Worm (Caenorhabditis elegans) whole organism, L4 larva: ENCODE data around the gene F32D8.5.

Source experiments
- F37D6.2 ChIP-seq: sonication (generic microtip); optimal IDR thresholded peaks from 2 replicates; lab custom pipeline; 2016; ENCODE audit warnings: mild to moderate bottlenecking, missing genetic modification characterization, missing compliant biosample characterization
- F44E2.7 ChIP-seq: fragments of 200-800 bp; sonication (Bioruptor generic); IDR thresholded peaks from 2 replicates; pipeline ENCODE4 v2.1.2; 2022; ENCODE audit warnings: missing genetic modification characterization, missing compliant biosample characterization
- T20F7.1 ChIP-seq: fragments of 200-800 bp; sonication (Bioruptor generic); optimal IDR thresholded peaks from 2 replicates; lab custom pipeline; 2018; ENCODE audit warnings: mild to moderate bottlenecking, missing genetic modification characterization, missing compliant biosample characterization
- Y75B8A.6 ChIP-seq: fragments of 200-800 bp; sonication (Bioruptor generic); IDR thresholded peaks from 2 replicates; pipeline ENCODE4 v1.3.6; 2022; ENCODE audit warnings: missing genetic modification reagents, missing genetic modification characterization, missing compliant biosample characterization
- ZK546.5 ChIP-seq, 2 experiments: sonication (generic microtip); optimal IDR thresholded peaks; 2 replicates each; lab custom pipeline; 2017; ENCODE audit warnings: missing biosample characterization in 2 of 2, missing genetic modification characterization in 2 of 2
- ama-1 ChIP-seq: fragments of 150-350 bp; optimal IDR thresholded peaks from 2 replicates; lab custom pipeline; 2014; ENCODE audit warnings: inconsistent platforms, mixed read lengths
- arid-1 ChIP-seq: fragments of 200-800 bp; sonication (Bioruptor generic); conservative IDR thresholded peaks from 2 replicates; pipeline ENCODE4 v1.3.6; 2022; ENCODE audit warnings: missing genetic modification reagents, missing genetic modification characterization, missing compliant biosample characterization
- attf-4 ChIP-seq: sonication (generic microtip); optimal IDR thresholded peaks from 3 replicates; lab custom pipeline; 2017; ENCODE audit warnings: missing biosample characterization, missing genetic modification characterization
- ceh-20 ChIP-seq: fragments of 200-800 bp; sonication (Bioruptor generic); IDR thresholded peaks from 2 replicates; pipeline ENCODE4 v1.3.6; 2022; ENCODE audit warnings: missing genetic modification reagents, missing genetic modification characterization, missing compliant biosample characterization
- ceh-44 ChIP-seq: fragments of 200-800 bp; sonication (Bioruptor generic); IDR thresholded peaks from 2 replicates; pipeline ENCODE4 v1.3.6; 2022; ENCODE audit warnings: missing genetic modification reagents, missing genetic modification characterization, missing compliant biosample characterization
- ceh-82 ChIP-seq: sonication (generic microtip); optimal IDR thresholded peaks from 2 replicates; lab custom pipeline; 2017; ENCODE audit warnings: missing biosample characterization, missing genetic modification characterization
- cey-2 ChIP-seq: sonication (generic microtip); optimal IDR thresholded peaks from 3 replicates; lab custom pipeline; 2017; ENCODE audit warnings: missing genetic modification characterization, mild to moderate bottlenecking, missing compliant biosample characterization, antibody characterized with exemption, borderline replicate concordance; ENCODE audit not compliant: insufficient read depth
- ctbp-1 ChIP-seq: fragments of 200-800 bp; sonication (Bioruptor generic); IDR thresholded peaks from 2 replicates; pipeline ENCODE4 v1.3.6; 2022; ENCODE audit warnings: missing genetic modification reagents, missing genetic modification characterization, missing compliant biosample characterization
- daf-12 ChIP-seq: fragments of 150-350 bp; optimal IDR thresholded peaks from 2 replicates; lab custom pipeline; 2014; ENCODE audit warnings: missing biosample characterization, missing genetic modification reagents, missing genetic modification characterization
- daf-16 ChIP-seq, 3 experiments: sonication (generic microtip); optimal IDR thresholded peaks; 2 replicates each; lab custom pipeline; 2016 to 2017; ENCODE audit warnings: missing genetic modification characterization in 3 of 3, missing genetic modification reagents in 3 of 3, mild to moderate bottlenecking in 2 of 3, missing compliant biosample characterization in 2 of 3, missing biosample characterization in 1 of 3, moderate library complexity in 1 of 3
- daf-8 ChIP-seq: fragments of 200-800 bp; sonication (Bioruptor generic); IDR thresholded peaks from 2 replicates; pipeline ENCODE4 v1.3.6; 2022; ENCODE audit warnings: missing genetic modification characterization, missing compliant biosample characterization
- duxl-1 ChIP-seq: sonication (generic microtip); optimal IDR thresholded peaks from 2 replicates; lab custom pipeline; 2016; ENCODE audit warnings: mild to moderate bottlenecking, missing genetic modification characterization, moderate library complexity, missing compliant biosample characterization; ENCODE audit not compliant: poor library complexity
- dve-1 ChIP-seq: sonication (generic microtip); optimal IDR thresholded peaks from 2 replicates; lab custom pipeline; 2017; ENCODE audit warnings: antibody characterized with exemption, mild to moderate bottlenecking, missing genetic modification characterization, missing compliant biosample characterization; ENCODE audit not compliant: insufficient read depth
- egl-43 ChIP-seq: fragments of 200-800 bp; sonication (Bioruptor generic); IDR thresholded peaks from 2 replicates; pipeline ENCODE4 v1.3.6; 2022; ENCODE audit warnings: missing genetic modification reagents, missing genetic modification characterization, missing compliant biosample characterization
- hmg-1.1 ChIP-seq: fragments of 200-800 bp; sonication (Bioruptor generic); IDR thresholded peaks from 2 replicates; pipeline ENCODE4 v1.3.6; 2022; ENCODE audit warnings: missing genetic modification reagents, missing genetic modification characterization, missing compliant biosample characterization
- jun-1 ChIP-seq: fragments of 150-350 bp; optimal IDR thresholded peaks from 2 replicates; lab custom pipeline; 2014; ENCODE audit warnings: missing biosample characterization, missing genetic modification reagents, missing genetic modification characterization
- lim-7 ChIP-seq: fragments of 200-800 bp; sonication (Bioruptor generic); IDR thresholded peaks from 2 replicates; pipeline ENCODE4 v1.3.6; 2022; ENCODE audit warnings: missing genetic modification characterization, missing compliant biosample characterization
- lin-29 ChIP-seq: fragments of 200-800 bp; sonication (Bioruptor generic); IDR thresholded peaks from 2 replicates; pipeline ENCODE4 v1.3.6; 2022; ENCODE audit warnings: missing genetic modification reagents, missing genetic modification characterization, missing compliant biosample characterization
- lin-38 ChIP-seq: fragments of 200-800 bp; sonication (Bioruptor generic); IDR thresholded peaks from 2 replicates; pipeline ENCODE4 v1.3.6; 2022; ENCODE audit warnings: missing genetic modification reagents, missing genetic modification characterization, missing compliant biosample characterization
- lin-39 ChIP-seq: fragments of 150-350 bp; optimal IDR thresholded peaks from 2 replicates; lab custom pipeline; 2014; ENCODE audit warnings: missing biosample characterization, missing genetic modification reagents, missing genetic modification characterization
- lir-3 ChIP-seq: sonication (generic microtip); optimal IDR thresholded peaks from 2 replicates; lab custom pipeline; 2016; ENCODE audit warnings: mild to moderate bottlenecking, missing genetic modification characterization, missing compliant biosample characterization
- mdl-1 ChIP-seq, 2 experiments: fragments of 150-350 bp in 1 of 2; sonication (generic microtip) in 1 of 2; optimal IDR thresholded peaks; 2 replicates each; lab custom pipeline; 2014 to 2017; ENCODE audit warnings: missing biosample characterization in 2 of 2, missing genetic modification characterization in 2 of 2
- mep-1 ChIP-seq: fragments of 150-350 bp; sonication (generic microtip); optimal IDR thresholded peaks from 3 replicates; lab custom pipeline; 2014; ENCODE audit warnings: missing biosample characterization, missing genetic modification characterization
- nhr-102 ChIP-seq: sonication (generic microtip); optimal IDR thresholded peaks from 2 replicates; lab custom pipeline; 2016; ENCODE audit warnings: mild to moderate bottlenecking, missing genetic modification characterization, moderate library complexity, missing compliant biosample characterization
- nhr-237 ChIP-seq: sonication (generic microtip); optimal IDR thresholded peaks from 2 replicates; lab custom pipeline; 2017; ENCODE audit warnings: missing biosample characterization, missing genetic modification characterization
- nhr-42 ChIP-seq: fragments of 200-800 bp; sonication (Bioruptor generic); IDR thresholded peaks from 2 replicates; pipeline ENCODE4 v1.3.6; 2022; ENCODE audit warnings: missing genetic modification characterization, missing compliant biosample characterization
- nhr-76 ChIP-seq: fragments of 150-350 bp; optimal IDR thresholded peaks from 2 replicates; lab custom pipeline; 2014; ENCODE audit warnings: missing biosample characterization, missing genetic modification characterization
- skn-1 ChIP-seq: fragments of 150-350 bp; optimal IDR thresholded peaks from 2 replicates; lab custom pipeline; 2014; ENCODE audit warnings: missing biosample characterization, missing genetic modification characterization
- spr-1 ChIP-seq: sonication (generic microtip); optimal IDR thresholded peaks from 2 replicates; lab custom pipeline; 2016; ENCODE audit warnings: mild to moderate bottlenecking, missing genetic modification characterization, missing compliant biosample characterization
- spr-3 ChIP-seq: fragments of 200-800 bp; sonication (Bioruptor generic); optimal IDR thresholded peaks from 2 replicates; lab custom pipeline; 2018; ENCODE audit warnings: mild to moderate bottlenecking, missing genetic modification characterization, missing compliant biosample characterization
- unc-39 ChIP-seq: sonication (generic microtip); optimal IDR thresholded peaks from 2 replicates; lab custom pipeline; 2017; ENCODE audit warnings: missing biosample characterization, missing genetic modification characterization
- unc-62 ChIP-seq, 3 experiments: fragments of 150-350 bp in 1 of 3; sonication (generic microtip); optimal IDR thresholded peaks in 2 of 3; peaks in 1 of 3; 1 replicate in 1 of 3; 2 replicates in 2 of 3; lab custom pipeline; 2014 to 2017; ENCODE audit warnings: missing biosample characterization in 3 of 3, missing genetic modification characterization in 3 of 3, missing genetic modification reagents in 3 of 3, missing genotype in 1 of 3
- vab-7 ChIP-seq: fragments of 200-800 bp; sonication (Bioruptor generic); IDR thresholded peaks from 2 replicates; pipeline ENCODE4 v1.3.6; 2022; ENCODE audit warnings: missing genetic modification reagents, missing genetic modification characterization, missing compliant biosample characterization
- zag-1 ChIP-seq: fragments of 150-350 bp; optimal IDR thresholded peaks from 2 replicates; lab custom pipeline; 2014; ENCODE audit warnings: missing biosample characterization, missing genetic modification characterization
- zfp-3 ChIP-seq: fragments of 200-800 bp; sonication (Bioruptor generic); conservative IDR thresholded peaks from 2 replicates; pipeline ENCODE4 v1.3.6; 2022; ENCODE audit warnings: missing genetic modification reagents, missing genetic modification characterization, missing compliant biosample characterization
- ztf-11 ChIP-seq: fragments of 150-350 bp; optimal IDR thresholded peaks from 2 replicates; lab custom pipeline; 2014; ENCODE audit warnings: missing biosample characterization, missing genetic modification characterization
- ztf-7 ChIP-seq: fragments of 150-350 bp; optimal IDR thresholded peaks from 2 replicates; lab custom pipeline; 2014; ENCODE audit warnings: missing biosample characterization, missing genetic modification characterization

The F32D8.5 gene

DNA sequence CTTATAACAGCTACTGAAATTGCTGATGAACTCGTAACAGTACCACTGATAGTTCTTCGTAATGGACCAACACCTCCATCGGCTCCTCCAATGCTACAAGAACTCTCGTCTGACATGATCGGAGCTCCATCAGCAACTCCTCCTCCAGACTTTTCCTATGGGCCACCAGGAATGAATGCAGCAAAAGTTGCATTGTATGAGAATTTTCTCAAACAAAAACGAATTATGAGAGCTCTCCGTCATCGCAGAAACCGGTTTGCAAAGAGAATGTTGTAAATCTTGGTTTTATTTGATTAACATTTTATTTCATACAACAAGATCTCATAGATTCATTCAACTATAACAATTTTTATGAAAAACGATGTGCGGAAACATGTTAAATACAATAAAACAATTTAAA lies 7.0 kb upstream of the F32D8.5 start (continued):
- peak; percentile 36; the same call in 1 of the 2 replicates for TF ChIP-seq lin-38 (GFP tag; lab: Robert Waterston, UW)
- TF ChIP-seq nhr-237 (tag; lab: Kevin White, UChicago), result no peak
- no peak for TF ChIP-seq ZK546.5 (tag; optimal IDR thresholded peaks at IDR 0.05; lab: Kevin White, UChicago)
- TF ChIP-seq F37D6.2 (tag; lab: Kevin White, UChicago), result no peak
- no peak; the same call in 1 of the 2 replicates for TF ChIP-seq arid-1
- peak; percentile 64; the same call in 1 of the 2 replicates for TF ChIP-seq ceh-20 (GFP tag; lab: Robert Waterston, UW)
- peak; percentile 66 for TF ChIP-seq nhr-102 (tag; lab: Kevin White, UChicago)
- no peak for TF ChIP-seq F44E2.7 (GFP tag; lab: Robert Waterston, UW)
- TF ChIP-seq daf-8, result no peak
- TF ChIP-seq jun-1, result no peak
- peak; percentile 61; the same call in 1 of the 2 replicates for TF ChIP-seq Y75B8A.6
- peak; percentile 17 for TF ChIP-seq spr-3
- TF ChIP-seq nhr-42 (GFP tag; lab: Robert Waterston, UW), result no peak
- TF ChIP-seq unc-39 (tag; lab: Kevin White, UChicago), result no peak
- no peak for TF ChIP-seq mep-1 (tag; lab: Kevin White, UChicago)
- TF ChIP-seq daf-12 (tag; lab: Kevin White, UChicago), result no peak
- no peak for TF ChIP-seq ceh-82 (tag; lab: Kevin White, UChicago)
- 0 out of 2 replicates have a peak, but pooled peaks have one; percentile 11 for TF ChIP-seq lin-29 (GFP tag; lab: Robert Waterston, UW)

DNA sequence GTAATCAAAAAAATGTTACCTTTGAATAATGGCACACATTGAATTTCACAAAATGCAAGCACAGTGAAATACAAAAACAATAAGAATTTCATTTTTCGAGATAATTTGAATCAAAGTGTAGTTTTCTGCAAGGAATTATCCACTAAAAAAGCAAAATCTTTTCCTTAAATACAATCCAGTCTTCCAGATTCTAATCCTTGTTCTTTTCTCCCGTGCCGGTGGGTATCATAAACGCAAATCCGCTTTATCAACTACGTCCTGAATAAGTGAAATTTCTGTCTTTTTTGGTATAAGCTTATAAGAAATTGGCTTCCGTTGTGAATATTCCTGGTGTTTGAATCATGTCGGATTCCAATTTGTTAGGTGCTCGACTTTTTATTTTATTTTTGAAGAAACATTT lies 6.4 kb upstream of the F32D8.5 start:
- TF ChIP-seq daf-8, result no peak
- peak; percentile 52 for TF ChIP-seq ama-1
- TF ChIP-seq vab-7 (GFP tag; lab: Robert Waterston, UW), result no peak
- TF ChIP-seq daf-16 (GFP tag; optimal IDR thresholded peaks at IDR 0.05; lab: Kevin White, UChicago), result no peak
- peak; percentile 15 for TF ChIP-seq daf-16 (tag; optimal IDR thresholded peaks at IDR 0.05; lab: Kevin White, UChicago)
- TF ChIP-seq mdl-1 (tag; optimal IDR thresholded peaks at IDR 0.05; lab: Kevin White, UChicago), result no peak
- TF ChIP-seq lim-7 (GFP tag; lab: Robert Waterston, UW), result no peak

DNA sequence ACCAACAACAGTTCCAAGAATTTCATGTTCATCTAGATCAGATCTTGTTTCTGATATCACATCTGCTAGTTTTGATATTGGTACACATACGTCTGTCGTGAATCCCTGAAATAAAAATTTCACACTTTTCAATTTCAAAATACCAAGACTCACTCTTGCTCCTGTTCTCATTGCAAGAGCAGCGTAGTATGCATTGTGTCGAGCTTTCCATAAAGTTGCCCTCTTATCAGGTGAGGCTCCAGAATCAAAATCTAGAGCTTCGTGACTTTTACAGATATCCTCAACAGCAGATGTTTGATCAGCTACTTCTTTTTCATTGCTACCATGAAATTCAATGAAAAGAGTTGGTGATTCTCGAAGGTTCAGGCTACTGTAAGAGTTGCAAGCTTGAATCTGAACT lies 5.6 kb upstream of the F32D8.5 start, which contains the start of gene F32D8.11:
Gene F32D8.11 (minus strand): TSS at position 101 of the 400 bp plus-strand sequence.
- no peak for TF ChIP-seq lin-39 (tag; lab: Kevin White, UChicago)

DNA sequence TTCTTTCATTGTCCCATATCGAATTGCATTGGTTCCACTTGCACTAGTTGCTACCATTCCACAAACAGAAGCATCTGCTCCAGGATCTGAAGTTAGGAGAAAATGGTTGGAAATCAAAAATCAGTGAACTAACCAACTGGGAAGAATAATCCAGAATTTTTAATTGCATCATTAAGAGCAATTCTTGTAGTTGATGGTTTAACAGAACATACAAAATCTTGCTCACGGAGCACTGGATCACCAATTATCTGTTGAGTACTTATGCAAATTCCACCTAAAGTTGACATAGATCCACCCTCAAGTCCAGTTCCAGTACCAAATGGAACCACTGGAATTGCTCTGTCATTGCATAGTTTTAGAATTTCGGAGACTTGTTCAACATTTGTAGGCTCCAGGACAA lies 4.8 kb upstream of the F32D8.5 start:
- TF ChIP-seq egl-43, result no peak
- no peak for TF ChIP-seq lin-39 (tag; lab: Kevin White, UChicago)
- TF ChIP-seq attf-4 (tag; lab: Kevin White, UChicago), result no peak
- peak in 1 of 2 experiments; percentile 90 for TF ChIP-seq unc-62 (GFP tag; optimal IDR thresholded peaks at IDR 0.05 in 1 of 2; lab: Kevin White, UChicago)
- no peak for TF ChIP-seq unc-62 (tag; optimal IDR thresholded peaks at IDR 0.05; lab: Kevin White, UChicago)
- no peak for TF ChIP-seq mep-1 (tag; lab: Kevin White, UChicago)
- TF ChIP-seq nhr-76 (tag; lab: Kevin White, UChicago), result no peak

DNA sequence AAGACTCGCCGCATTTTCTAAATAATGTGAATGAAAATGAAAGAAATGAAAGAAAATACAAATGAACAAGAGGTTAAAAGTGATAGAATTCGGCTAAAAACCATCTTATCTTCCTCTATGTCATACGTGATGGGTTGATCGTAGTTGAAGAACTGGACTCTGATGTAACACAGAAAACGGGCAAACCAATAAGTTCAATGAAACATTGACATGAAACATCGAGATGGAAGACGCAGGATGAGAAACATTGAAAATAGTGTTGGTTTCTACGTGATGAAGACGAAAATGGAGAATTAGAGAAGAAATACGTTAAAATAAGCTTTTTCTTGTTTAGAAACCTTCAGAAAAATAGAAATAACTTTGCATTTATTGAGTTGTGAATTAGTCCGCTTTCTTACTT lies 3.6 kb upstream of the F32D8.5 start, which contains the start of gene F32D8.12:
Gene F32D8.12 (minus strand): TSS at position 48 of the 400 bp plus-strand sequence.
- TF ChIP-seq ctbp-1 (GFP tag; lab: Robert Waterston, UW) (0 out of 2 replicates have a peak, but pooled peaks have one; percentile 17), dve-1 (peak; percentile 61), T20F7.1 (GFP tag; lab: Kevin White, UChicago) (no peak), ztf-7 (no peak), unc-62 (GFP tag; optimal IDR thresholded peaks at IDR 0.05 in 1 of 2; lab: Kevin White, UChicago) (peak in 1 of 2 experiments; percentile 97), unc-62 (tag; optimal IDR thresholded peaks at IDR 0.05; lab: Kevin White, UChicago) (no peak), zfp-3 (GFP tag; lab: Robert Waterston, UW) (no peak), lin-29 (GFP tag; lab: Robert Waterston, UW) (no peak), ceh-20 (GFP tag; lab: Robert Waterston, UW) (no peak), ztf-11 (tag; lab: Kevin White, UChicago) (no peak), lir-3 (tag; lab: Kevin White, UChicago) (no peak), cey-2 (tag; lab: Kevin White, UChicago) (no peak), lim-7 (GFP tag; lab: Robert Waterston, UW) (no peak), duxl-1 (tag; lab: Kevin White, UChicago) (peak; percentile 13), mdl-1 (tag; optimal IDR thresholded peaks at IDR 0.05; lab: Kevin White, UChicago) (peak in 1 of 2 experiments; percentile 42), hmg-1.1 (GFP tag; lab: Robert Waterston, UW) (no peak), spr-1 (tag; lab: Kevin White, UChicago) (no peak), skn-1 (tag; lab: Kevin White, UChicago) (no peak), zag-1 (no peak), ceh-44 (GFP tag; lab: Robert Waterston, UW) (no peak), ZK546.5 (tag; optimal IDR thresholded peaks at IDR 0.05; lab: Kevin White, UChicago) (no peak), F44E2.7 (GFP tag; lab: Robert Waterston, UW) (no peak)
